Worm (Caenorhabditis elegans) whole organism, late embryonic: Measurements from ENCODE around the gene F54B8.4.

ENCODE experiments used
- C38D4.7 ChIP-seq: fragments of 200-800 bp; sonication (Bioruptor generic); optimal IDR thresholded peaks from 2 replicates; lab custom pipeline; 2018; ENCODE audit warnings: mild to moderate bottlenecking, missing genetic modification characterization, moderate library complexity, missing compliant biosample characterization
- Y22D7AL.16 ChIP-seq: sonication (generic microtip); optimal IDR thresholded peaks from 2 replicates; lab custom pipeline; 2016; ENCODE audit warnings: missing genetic modification characterization, missing compliant biosample characterization
- ama-1 ChIP-seq: fragments of 150-350 bp; optimal IDR thresholded peaks from 2 replicates; lab custom pipeline; 2014
- ceh-18 ChIP-seq: sonication (generic microtip); optimal IDR thresholded peaks from 2 replicates; lab custom pipeline; 2016; ENCODE audit warnings: missing genetic modification characterization, missing compliant biosample characterization
- ceh-19 ChIP-seq: fragments of 200-800 bp; sonication (Bioruptor generic); optimal IDR thresholded peaks from 2 replicates; lab custom pipeline; 2018; ENCODE audit warnings: mild to moderate bottlenecking, missing genetic modification characterization, missing compliant biosample characterization
- ceh-2 ChIP-seq: sonication (generic microtip); optimal IDR thresholded peaks from 2 replicates; lab custom pipeline; 2016; ENCODE audit warnings: missing genotype, missing genetic modification characterization, missing compliant biosample characterization
- ceh-24 ChIP-seq: sonication (generic microtip); optimal IDR thresholded peaks from 2 replicates; lab custom pipeline; 2016; ENCODE audit warnings: mild to moderate bottlenecking, missing genetic modification characterization, missing compliant biosample characterization
- ceh-31 ChIP-seq: sonication (generic microtip); optimal IDR thresholded peaks from 2 replicates; lab custom pipeline; 2016; ENCODE audit warnings: missing genetic modification characterization, missing compliant biosample characterization
- ceh-45 ChIP-seq: fragments of 200-800 bp; sonication (Bioruptor generic); IDR thresholded peaks from 2 replicates; pipeline ENCODE4 v1.3.6; 2022; ENCODE audit warnings: missing genetic modification reagents, missing genetic modification characterization, missing compliant biosample characterization
- ceh-48 ChIP-seq: sonication (generic microtip); optimal IDR thresholded peaks from 2 replicates; lab custom pipeline; 2016; ENCODE audit warnings: missing genetic modification characterization, inconsistent platforms, missing compliant biosample characterization
- ceh-6 ChIP-seq: fragments of 200-800 bp; sonication (Bioruptor generic); optimal IDR thresholded peaks from 2 replicates; lab custom pipeline; 2018; ENCODE audit warnings: mild to moderate bottlenecking, missing genetic modification characterization, missing compliant biosample characterization
- ceh-9 ChIP-seq: sonication (generic microtip); optimal IDR thresholded peaks from 2 replicates; lab custom pipeline; 2016; ENCODE audit warnings: mild to moderate bottlenecking, missing genetic modification characterization, inconsistent platforms, missing compliant biosample characterization
- dmd-4 ChIP-seq: sonication (generic microtip); optimal IDR thresholded peaks from 2 replicates; lab custom pipeline; 2016; ENCODE audit warnings: borderline replicate concordance, missing genetic modification characterization, missing compliant biosample characterization
- dve-1 ChIP-seq: sonication (generic microtip); optimal IDR thresholded peaks from 2 replicates; lab custom pipeline; 2017; ENCODE audit warnings: antibody characterized with exemption, mild to moderate bottlenecking, missing genetic modification characterization, missing compliant biosample characterization
- ets-4 ChIP-seq: sonication (generic microtip); optimal IDR thresholded peaks from 2 replicates; lab custom pipeline; 2016; ENCODE audit warnings: missing genetic modification characterization, missing compliant biosample characterization
- eyg-1 ChIP-seq: sonication (generic microtip); optimal IDR thresholded peaks from 2 replicates; lab custom pipeline; 2016; ENCODE audit warnings: missing genotype, missing genetic modification characterization, missing compliant biosample characterization
- fax-1 ChIP-seq: sonication (generic microtip); optimal IDR thresholded peaks from 2 replicates; lab custom pipeline; 2016; ENCODE audit warnings: missing genotype, missing genetic modification characterization, missing compliant biosample characterization
- fkh-10 ChIP-seq: fragments of 150-350 bp; optimal IDR thresholded peaks from 2 replicates; lab custom pipeline; 2014; ENCODE audit warnings: missing biosample characterization, missing genetic modification reagents, missing genetic modification characterization
- fkh-6 ChIP-seq: sonication (generic microtip); optimal IDR thresholded peaks from 2 replicates; lab custom pipeline; 2016; ENCODE audit warnings: missing genetic modification characterization, missing compliant biosample characterization
- gmeb-2 ChIP-seq: sonication (generic microtip); optimal IDR thresholded peaks from 2 replicates; lab custom pipeline; 2016; ENCODE audit warnings: missing genetic modification characterization, inconsistent platforms, missing compliant biosample characterization
- hlh-30 ChIP-seq: sonication (generic microtip); optimal IDR thresholded peaks from 2 replicates; lab custom pipeline; 2017; ENCODE audit warnings: antibody characterized with exemption, missing genetic modification characterization, missing compliant biosample characterization; ENCODE audit not compliant: insufficient read depth
- hlh-6 ChIP-seq: sonication (generic microtip); optimal IDR thresholded peaks from 2 replicates; lab custom pipeline; 2016; ENCODE audit warnings: missing genotype, missing genetic modification characterization, missing compliant biosample characterization
- hlh-8 ChIP-seq: sonication (generic microtip); optimal IDR thresholded peaks from 2 replicates; lab custom pipeline; 2016; ENCODE audit warnings: missing genotype, missing genetic modification characterization, missing compliant biosample characterization
- madf-2 ChIP-seq: sonication (generic microtip); optimal IDR thresholded peaks from 2 replicates; lab custom pipeline; 2017; ENCODE audit warnings: missing genetic modification characterization, missing compliant biosample characterization
- mec-3 ChIP-seq: sonication (generic microtip); optimal IDR thresholded peaks from 2 replicates; lab custom pipeline; 2016; ENCODE audit warnings: borderline replicate concordance, missing genetic modification characterization, missing compliant biosample characterization
- nhr-11 ChIP-seq: fragments of 150-350 bp; optimal IDR thresholded peaks from 2 replicates; lab custom pipeline; 2014; ENCODE audit warnings: missing biosample characterization, missing genetic modification characterization
- pat-9 ChIP-seq: fragments of 200-800 bp; sonication (Bioruptor generic); optimal IDR thresholded peaks from 2 replicates; lab custom pipeline; 2018; ENCODE audit warnings: mild to moderate bottlenecking, missing genetic modification characterization, moderate library complexity, missing compliant biosample characterization
- pros-1 ChIP-seq: fragments of 150-350 bp; optimal IDR thresholded peaks from 2 replicates; lab custom pipeline; 2014; ENCODE audit warnings: missing biosample characterization, missing genetic modification reagents, missing genetic modification characterization
- ref-2 ChIP-seq: sonication (generic microtip); optimal IDR thresholded peaks from 2 replicates; lab custom pipeline; 2016; ENCODE audit warnings: missing genetic modification characterization, missing compliant biosample characterization
- rnt-1 ChIP-seq: sonication (generic microtip); optimal IDR thresholded peaks from 2 replicates; lab custom pipeline; 2016; ENCODE audit warnings: missing genetic modification characterization, missing compliant biosample characterization
- sdc-2 ChIP-seq: sonication (generic microtip); optimal IDR thresholded peaks from 2 replicates; lab custom pipeline; 2016; ENCODE audit warnings: missing genotype, missing genetic modification characterization, missing compliant biosample characterization
- sox-2 ChIP-seq: fragments of 200-800 bp; sonication (Bioruptor generic); IDR thresholded peaks from 2 replicates; pipeline ENCODE4 v1.3.6; 2022; ENCODE audit warnings: missing genetic modification reagents, missing genetic modification characterization, missing compliant biosample characterization
- sox-4 ChIP-seq: sonication (generic microtip); optimal IDR thresholded peaks from 2 replicates; lab custom pipeline; 2017; ENCODE audit warnings: mild to moderate bottlenecking, missing genetic modification characterization, inconsistent platforms, missing compliant biosample characterization
- tbx-2 ChIP-seq: sonication (generic microtip); optimal IDR thresholded peaks from 2 replicates; lab custom pipeline; 2016; ENCODE audit warnings: missing genetic modification characterization, missing compliant biosample characterization
- tbx-7 ChIP-seq: sonication (generic microtip); optimal IDR thresholded peaks from 2 replicates; lab custom pipeline; 2016; ENCODE audit warnings: missing genotype, missing genetic modification characterization, missing compliant biosample characterization
- unc-3 ChIP-seq, 2 experiments: fragments of 200-800 bp in 1 of 2; sonication (Bioruptor generic) in 1 of 2; sonication (generic microtip) in 1 of 2; conservative IDR thresholded peaks in 1 of 2; optimal IDR thresholded peaks in 1 of 2; 2 replicates each; pipeline versions ENCODE4 v1.3.6 to Lab custom; 2016 to 2022; ENCODE audit warnings: missing compliant biosample characterization in 2 of 2, missing genetic modification characterization in 2 of 2, missing genetic modification reagents in 1 of 2
- unc-42 ChIP-seq: sonication (generic microtip); optimal IDR thresholded peaks from 2 replicates; lab custom pipeline; 2016; ENCODE audit warnings: missing genotype, missing genetic modification characterization, missing compliant biosample characterization

F54B8.4 gene

DNA sequence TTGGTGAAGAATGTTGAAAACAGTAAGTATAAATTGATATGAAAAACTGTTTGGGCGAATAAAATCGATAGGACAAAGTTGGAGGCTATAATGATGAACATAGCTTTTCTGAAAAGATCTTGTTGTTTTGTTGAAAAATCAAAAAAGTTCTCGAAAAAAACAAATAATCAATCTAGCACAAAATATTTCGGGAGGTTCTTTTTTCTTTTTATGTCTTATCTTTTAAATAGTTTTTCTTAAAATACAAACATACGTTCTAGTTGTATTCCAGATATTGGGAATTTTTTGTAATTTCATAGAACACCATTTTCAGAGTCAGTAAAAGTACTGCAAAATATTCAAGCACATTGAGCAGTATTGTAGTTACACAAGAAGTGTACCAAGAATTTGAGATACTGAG, 13.7 kb downstream of the F54B8.4 start, which contains the start of gene srbc-55:
Gene srbc-55 (minus strand): TSS at position 101 of the 400 bp plus-strand sequence.
- TF ChIP-seq ceh-9, result no peak
- TF ChIP-seq madf-2 (tag; lab: Kevin White, UChicago), result no peak
- TF ChIP-seq sox-2, result no peak
- TF ChIP-seq ceh-18 (tag; lab: Kevin White, UChicago), result no peak
- no peak for TF ChIP-seq unc-3 (GFP tag; conservative IDR thresholded peaks at IDR 0.05; lab: Robert Waterston, UW)
- TF ChIP-seq unc-3 (tag; optimal IDR thresholded peaks at IDR 0.05; lab: Kevin White, UChicago), result no peak
- TF ChIP-seq ceh-45, result no peak
- no peak for TF ChIP-seq rnt-1
- TF ChIP-seq ceh-2 (tag; lab: Kevin White, UChicago), result no peak
- TF ChIP-seq hlh-6 (tag; lab: Kevin White, UChicago), result no peak
- TF ChIP-seq ceh-19 (GFP tag; lab: Kevin White, UChicago), result no peak
- TF ChIP-seq C38D4.7 (GFP tag; lab: Kevin White, UChicago), result no peak
- TF ChIP-seq unc-42 (tag; lab: Kevin White, UChicago), result no peak
- no peak for TF ChIP-seq ceh-48 (tag; lab: Kevin White, UChicago)
- no peak for TF ChIP-seq tbx-7 (tag; lab: Kevin White, UChicago)
- TF ChIP-seq dmd-4 (tag; lab: Kevin White, UChicago), result no peak
- TF ChIP-seq tbx-2 (tag; lab: Kevin White, UChicago), result no peak
- TF ChIP-seq pat-9, result no peak

ce11 chrV:15831586-15831985, 15.4 kb downstream of the F54B8.4 start, which contains the start of gene srbc-56:
Gene srbc-56, minus strand, starts transcription at chrV:15831686.
- TF ChIP-seq sox-4 (tag; lab: Kevin White, UChicago), result no peak
- no peak for TF ChIP-seq ama-1 (lab: Kevin White, UChicago)
- TF ChIP-seq fax-1 (tag; lab: Kevin White, UChicago), result no peak
- TF ChIP-seq ets-4, result no peak
- no peak for TF ChIP-seq sdc-2
- TF ChIP-seq hlh-6 (tag; lab: Kevin White, UChicago), result no peak
- TF ChIP-seq hlh-8 (tag; lab: Kevin White, UChicago), result no peak
- no peak for TF ChIP-seq eyg-1 (tag; lab: Kevin White, UChicago)
- no peak for TF ChIP-seq fkh-10 (GFP tag; lab: Kevin White, UChicago)
- TF ChIP-seq hlh-30 (tag; lab: Kevin White, UChicago), result no peak
- no peak for TF ChIP-seq pros-1
- no peak for TF ChIP-seq ceh-9

DNA sequence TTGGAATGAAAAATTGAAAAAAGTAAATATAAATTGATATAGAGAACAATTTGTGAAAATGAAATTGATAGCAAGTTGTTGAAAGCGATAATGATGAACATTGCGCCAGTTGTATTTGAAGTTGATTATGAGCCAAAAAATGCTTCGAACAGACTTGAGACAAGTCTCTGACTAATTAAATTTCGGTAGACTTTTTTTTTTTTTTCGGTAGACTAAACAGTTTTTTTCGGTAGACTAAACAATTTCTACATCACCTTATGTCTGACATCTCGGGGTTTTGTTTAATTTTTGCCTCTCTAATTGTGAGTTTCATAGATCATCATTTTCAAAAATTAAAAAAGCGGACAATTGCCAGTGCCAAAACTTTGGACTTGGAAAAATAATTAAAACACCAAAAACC, 17.4 kb downstream of the F54B8.4 start, which contains the start of gene srbc-54:
Gene srbc-54 (minus strand): TSS at position 101 of the 400 bp plus-strand sequence.
- no peak for TF ChIP-seq unc-3 (GFP tag; conservative IDR thresholded peaks at IDR 0.05; lab: Robert Waterston, UW)
- no peak for TF ChIP-seq unc-3 (tag; optimal IDR thresholded peaks at IDR 0.05; lab: Kevin White, UChicago)
- TF ChIP-seq ceh-24 (tag; lab: Kevin White, UChicago), result no peak
- no peak for TF ChIP-seq dmd-4 (tag; lab: Kevin White, UChicago)
- no peak for TF ChIP-seq ceh-31
- no peak for TF ChIP-seq fkh-6

DNA sequence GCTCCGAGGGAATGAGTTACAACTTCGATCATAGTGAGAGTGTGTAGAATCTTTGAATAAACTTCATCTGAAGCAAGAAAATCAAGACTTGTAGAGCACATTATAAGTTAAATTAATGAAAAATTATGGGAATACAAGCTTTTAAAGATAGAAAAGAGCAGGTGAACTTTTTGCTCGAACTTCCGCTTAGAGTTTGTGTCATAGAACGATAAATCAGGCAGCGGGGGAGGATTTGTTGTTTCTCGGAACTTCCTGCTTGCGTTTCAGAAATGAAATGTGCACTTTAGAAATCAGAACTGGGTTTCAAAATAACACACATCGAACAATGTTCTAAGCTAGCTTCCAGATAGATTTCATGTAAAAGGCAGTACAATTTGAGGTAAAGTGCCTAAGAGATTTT, 24.9 kb downstream of the F54B8.4 start, which contains the start of gene srh-149:
Gene srh-149 (minus strand): TSS at position 101 of the 400 bp plus-strand sequence.
- no peak for TF ChIP-seq Y22D7AL.16
- TF ChIP-seq unc-42 (tag; lab: Kevin White, UChicago), result no peak
- no peak for TF ChIP-seq gmeb-2
- no peak for TF ChIP-seq ref-2
- no peak for TF ChIP-seq nhr-11 (tag; lab: Kevin White, UChicago)
- no peak for TF ChIP-seq ceh-2 (tag; lab: Kevin White, UChicago)
- no peak for TF ChIP-seq sox-4 (tag; lab: Kevin White, UChicago)
- no peak for TF ChIP-seq ceh-45
- no peak for TF ChIP-seq ceh-9
- TF ChIP-seq dve-1 (tag; lab: Kevin White, UChicago), result no peak
- TF ChIP-seq ceh-6 (GFP tag; lab: Kevin White, UChicago), result no peak
- TF ChIP-seq pros-1, result no peak
- TF ChIP-seq hlh-8 (tag; lab: Kevin White, UChicago), result no peak
- TF ChIP-seq mec-3 (tag; lab: Kevin White, UChicago), result no peak
